Fruit fly (Drosophila melanogaster) whole organism, embryonic: ENCODE results near the gene prg.

ENCODE experiments used
- Asciz ChIP-seq: fragments of 200-800 bp; sonication (Bioruptor generic); optimal IDR thresholded peaks from 2 replicates; lab custom pipeline; 2017; ENCODE audit warnings: missing biosample characterization, mild to moderate bottlenecking, missing genetic modification characterization, missing genetic modification reagents
- B-H1 ChIP-seq: fragments of 200-800 bp; sonication (Bioruptor generic); IDR thresholded peaks from 3 replicates; pipeline ENCODE4 v1.3.6; 2022; ENCODE audit warnings: missing biosample characterization, missing genetic modification characterization
- C15 ChIP-seq: fragments of 200-800 bp; sonication (Bioruptor generic); IDR thresholded peaks from 3 replicates; pipeline ENCODE4 v1.3.6; 2022; ENCODE audit warnings: missing biosample characterization, missing genetic modification characterization
- CG10267 ChIP-seq: fragments of 200-800 bp; sonication (Bioruptor generic); optimal IDR thresholded peaks from 2 replicates; lab custom pipeline; 2018; ENCODE audit warnings: missing biosample characterization, mild to moderate bottlenecking, missing genetic modification characterization, moderate library complexity
- CG10274 ChIP-seq: fragments of 200-800 bp; sonication (Bioruptor generic); optimal IDR thresholded peaks from 3 replicates; lab custom pipeline; 2017; ENCODE audit warnings: missing biosample characterization, mild to moderate bottlenecking, missing genetic modification characterization
- CG12299 ChIP-seq: fragments of 200-800 bp; sonication (Bioruptor generic); optimal IDR thresholded peaks from 2 replicates; lab custom pipeline; 2018; ENCODE audit warnings: missing biosample characterization, mild to moderate bottlenecking, missing genetic modification characterization
- CG12391 ChIP-seq: fragments of 200-800 bp; sonication (Bioruptor generic); optimal IDR thresholded peaks from 3 replicates; lab custom pipeline; 2018; ENCODE audit warnings: missing biosample characterization, mild to moderate bottlenecking, missing genetic modification characterization, moderate library complexity
- CG14050 ChIP-seq: fragments of 200-800 bp; sonication (Bioruptor generic); IDR thresholded peaks from 3 replicates; pipeline ENCODE4 v1.3.6; 2022; ENCODE audit warnings: missing biosample characterization, missing genetic modification characterization
- CG15269 ChIP-seq: fragments of 200-800 bp; sonication (Bioruptor generic); optimal IDR thresholded peaks from 2 replicates; lab custom pipeline; 2018; ENCODE audit warnings: missing biosample characterization, mild to moderate bottlenecking, missing genetic modification characterization, moderate library complexity
- CG1647 ChIP-seq: fragments of 200-800 bp; sonication (Bioruptor generic); optimal IDR thresholded peaks from 3 replicates; lab custom pipeline; 2016; ENCODE audit warnings: missing biosample characterization, missing genetic modification characterization
- CG16863 ChIP-seq: fragments of 200-800 bp; sonication (Bioruptor generic); optimal IDR thresholded peaks from 3 replicates; lab custom pipeline; 2016; ENCODE audit warnings: missing biosample characterization, missing genetic modification characterization
- CG17385 ChIP-seq: fragments of 200-800 bp; sonication (Bioruptor generic); optimal IDR thresholded peaks from 3 replicates; lab custom pipeline; 2018; ENCODE audit warnings: missing biosample characterization, mild to moderate bottlenecking, missing genetic modification characterization
- CG18262 ChIP-seq: fragments of 200-800 bp; optimal IDR thresholded peaks from 3 replicates; lab custom pipeline; 2019; ENCODE audit warnings: missing biosample characterization, mild to moderate bottlenecking, missing genetic modification characterization, moderate library complexity
- CG31365 ChIP-seq: fragments of 200-800 bp; sonication (Bioruptor generic); optimal IDR thresholded peaks from 2 replicates; lab custom pipeline; 2018; ENCODE audit warnings: missing biosample characterization, mild to moderate bottlenecking, missing genetic modification characterization
- CG31388 ChIP-seq: fragments of 200-800 bp; sonication (Bioruptor generic); optimal IDR thresholded peaks from 2 replicates; lab custom pipeline; 2016; ENCODE audit warnings: missing biosample characterization, missing genetic modification characterization
- CG9797 ChIP-seq: fragments of 200-800 bp; sonication (Bioruptor generic); optimal IDR thresholded peaks from 3 replicates; lab custom pipeline; 2018; ENCODE audit warnings: missing biosample characterization, mild to moderate bottlenecking, missing genetic modification characterization
- CG9876 ChIP-seq: fragments of 200-800 bp; sonication (Bioruptor generic); optimal IDR thresholded peaks from 2 replicates; lab custom pipeline; 2016; ENCODE audit warnings: missing biosample characterization, missing genetic modification characterization
- Dek ChIP-seq: fragments of 200-800 bp; sonication (Bioruptor generic); optimal IDR thresholded peaks from 3 replicates; lab custom pipeline; 2019; ENCODE audit warnings: missing biosample characterization, mild to moderate bottlenecking, missing genetic modification characterization, moderate library complexity
- Dfd ChIP-seq, 2 experiments: fragments of >200 bp; optimal IDR thresholded peaks; 2 replicates each; lab custom pipeline; 2017; ENCODE audit warnings: missing biosample characterization in 2 of 2, missing genetic modification characterization in 2 of 2
- Ets65A ChIP-seq: fragments of 200-800 bp; sonication (Bioruptor generic); peaks from one replicate; lab custom pipeline; 2016; ENCODE audit warnings: missing biosample characterization, missing genetic modification characterization
- Fer3 ChIP-seq: fragments of 200-800 bp; sonication (Bioruptor generic); optimal IDR thresholded peaks from 2 replicates; lab custom pipeline; 2018; ENCODE audit warnings: missing biosample characterization, mild to moderate bottlenecking, missing genetic modification characterization, moderate library complexity
- HHEX ChIP-seq: fragments of 200-800 bp; sonication (Bioruptor generic); optimal IDR thresholded peaks from 3 replicates; lab custom pipeline; 2017; ENCODE audit warnings: missing biosample characterization, mild to moderate bottlenecking, missing genetic modification characterization, missing genetic modification reagents
- Jarid2 ChIP-seq: fragments of 200-800 bp; sonication (Bioruptor generic); optimal IDR thresholded peaks from 3 replicates; lab custom pipeline; 2017; ENCODE audit warnings: mild to moderate bottlenecking, missing biosample characterization, missing genetic modification reagents, missing genetic modification characterization
- Lpt ChIP-seq: fragments of >200 bp; optimal IDR thresholded peaks from 2 replicates; lab custom pipeline; 2018; ENCODE audit warnings: missing biosample characterization, missing genetic modification characterization
- MESR4 ChIP-seq: fragments of 200-800 bp; sonication (Bioruptor generic); optimal IDR thresholded peaks from 2 replicates; lab custom pipeline; 2018; ENCODE audit warnings: missing biosample characterization, mild to moderate bottlenecking, missing genetic modification characterization, moderate library complexity
- Mes4 ChIP-seq: fragments of 200-800 bp; sonication (Bioruptor generic); optimal IDR thresholded peaks from 2 replicates; lab custom pipeline; 2016; ENCODE audit warnings: missing biosample characterization, missing genetic modification characterization
- Oaz ChIP-seq: fragments of 200-800 bp; sonication (Bioruptor generic); IDR thresholded peaks from 2 replicates; pipeline ENCODE4 v1.3.6; 2022; ENCODE audit warnings: missing biosample characterization, missing genetic modification characterization
- Rx ChIP-seq: fragments of 200-800 bp; sonication (Bioruptor generic); IDR thresholded peaks from 2 replicates; pipeline ENCODE4 v1.3.6; 2022; ENCODE audit warnings: missing biosample characterization, missing genetic modification characterization
- Six4 ChIP-seq: fragments of 200-800 bp; sonication (Bioruptor generic); optimal IDR thresholded peaks from 2 replicates; lab custom pipeline; 2016; ENCODE audit warnings: missing biosample characterization, missing genetic modification characterization
- Xbp1 ChIP-seq: fragments of 200-800 bp; sonication (Bioruptor generic); optimal IDR thresholded peaks from 3 replicates; lab custom pipeline; 2016; ENCODE audit warnings: missing biosample characterization, mild to moderate bottlenecking, missing genetic modification characterization
- YL-1 ChIP-seq: fragments of 200-800 bp; sonication (Bioruptor generic); optimal IDR thresholded peaks from 3 replicates; lab custom pipeline; 2017; ENCODE audit warnings: missing biosample characterization, mild to moderate bottlenecking, missing genetic modification characterization
- da ChIP-seq: fragments of 200-800 bp; sonication (Bioruptor generic); optimal IDR thresholded peaks from 2 replicates; lab custom pipeline; 2016; ENCODE audit warnings: missing biosample characterization, missing genetic modification characterization
- dati ChIP-seq: fragments of 200-800 bp; sonication (Bioruptor generic); IDR thresholded peaks from 2 replicates; pipeline ENCODE4 v1.3.6; 2022; ENCODE audit warnings: missing biosample characterization, missing genetic modification characterization
- dmrt11E ChIP-seq: fragments of 200-800 bp; sonication (Bioruptor generic); optimal IDR thresholded peaks from 3 replicates; lab custom pipeline; 2018; ENCODE audit warnings: missing biosample characterization, mild to moderate bottlenecking, missing genetic modification characterization, moderate library complexity
- esg ChIP-seq: fragments of 200-800 bp; sonication (Bioruptor generic); conservative IDR thresholded peaks from 2 replicates; pipeline ENCODE4 v1.3.6; 2022; ENCODE audit warnings: missing biosample characterization, missing genetic modification characterization
- gce ChIP-seq: fragments of 200-800 bp; sonication (Bioruptor generic); IDR thresholded peaks from 3 replicates; pipeline ENCODE4 v1.3.6; 2022; ENCODE audit warnings: missing biosample characterization, missing genetic modification characterization
- hkb ChIP-seq, 2 experiments: fragments of 200-800 bp in 1 of 2; fragments of >200 bp in 1 of 2; sonication (Bioruptor generic) in 1 of 2; IDR thresholded peaks in 1 of 2; optimal IDR thresholded peaks in 1 of 2; 2 replicates each; pipeline versions ENCODE4 v1.3.6 to Lab custom; 2017 to 2022; ENCODE audit warnings: missing biosample characterization in 1 of 2, missing genetic modification characterization in 1 of 2
- inv ChIP-seq: fragments of 200-800 bp; sonication (Bioruptor generic); IDR thresholded peaks from 2 replicates; pipeline ENCODE4 v1.3.6; 2022; ENCODE audit warnings: missing biosample characterization, missing genetic modification characterization; ENCODE audit not compliant: partially characterized antibody
- ken ChIP-seq: fragments of 200-800 bp; sonication (Bioruptor generic); IDR thresholded peaks from 3 replicates; pipeline ENCODE4 v1.3.6; 2022; ENCODE audit warnings: missing biosample characterization, missing genetic modification characterization
- knrl ChIP-seq: fragments of 200-800 bp; sonication (Bioruptor generic); IDR thresholded peaks from 3 replicates; pipeline ENCODE4 v1.3.6; 2022; ENCODE audit warnings: missing biosample characterization, missing genetic modification characterization; ENCODE audit not compliant: partially characterized antibody
- lbe ChIP-seq: fragments of 200-800 bp; sonication (Bioruptor generic); optimal IDR thresholded peaks from 2 replicates; lab custom pipeline; 2016; ENCODE audit warnings: missing biosample characterization, mild to moderate bottlenecking, missing genetic modification characterization
- pan ChIP-seq, 4 experiments: fragments of >200 bp in 3 of 4; fragments of 200-800 bp in 1 of 4; sonication (Bioruptor generic) in 1 of 4; optimal IDR thresholded peaks in 3 of 4; IDR thresholded peaks in 1 of 4; 2 replicates each; pipeline versions ENCODE4 v1.3.6 to Lab custom; 2017 to 2022; ENCODE audit warnings: missing biosample characterization in 2 of 4, missing genetic modification characterization in 2 of 4, mixed read lengths in 1 of 4
- pb ChIP-seq: fragments of 200-800 bp; sonication (Bioruptor generic); optimal IDR thresholded peaks from 3 replicates; lab custom pipeline; 2016; ENCODE audit warnings: missing biosample characterization, missing genetic modification characterization
- peb ChIP-seq: fragments of 200-800 bp; sonication (Bioruptor generic); IDR thresholded peaks from 2 replicates; pipeline ENCODE4 v1.3.6; 2022; ENCODE audit warnings: missing biosample characterization, missing genetic modification characterization
- rib ChIP-seq: fragments of 200-800 bp; sonication (Bioruptor generic); IDR thresholded peaks from 2 replicates; pipeline ENCODE4 v1.3.6; 2022; ENCODE audit warnings: missing biosample characterization, missing genetic modification characterization
- ro ChIP-seq: fragments of 200-800 bp; sonication (Bioruptor generic); IDR thresholded peaks from 2 replicates; pipeline ENCODE4 v1.3.6; 2022; ENCODE audit warnings: missing biosample characterization, missing genetic modification characterization
- schlank ChIP-seq: fragments of 200-800 bp; sonication (Bioruptor generic); optimal IDR thresholded peaks from 2 replicates; lab custom pipeline; 2018; ENCODE audit warnings: missing biosample characterization, mild to moderate bottlenecking, missing genetic modification characterization
- so ChIP-seq: fragments of 200-800 bp; sonication (Bioruptor generic); IDR thresholded peaks from 3 replicates; pipeline ENCODE4 v1.3.6; 2022; ENCODE audit warnings: missing biosample characterization, missing genetic modification characterization
- tap ChIP-seq: fragments of 200-800 bp; optimal IDR thresholded peaks from 3 replicates; lab custom pipeline; 2019; ENCODE audit warnings: missing biosample characterization, mild to moderate bottlenecking, missing genetic modification characterization, moderate library complexity
- trem ChIP-seq: fragments of 200-800 bp; optimal IDR thresholded peaks from 3 replicates; lab custom pipeline; 2019; ENCODE audit warnings: missing biosample characterization, mild to moderate bottlenecking, missing genetic modification characterization, moderate library complexity
- zfh2 ChIP-seq: fragments of 200-800 bp; sonication (Bioruptor generic); optimal IDR thresholded peaks from 2 replicates; lab custom pipeline; 2016; ENCODE audit warnings: missing biosample characterization, missing genetic modification characterization

The prg gene

DNA sequence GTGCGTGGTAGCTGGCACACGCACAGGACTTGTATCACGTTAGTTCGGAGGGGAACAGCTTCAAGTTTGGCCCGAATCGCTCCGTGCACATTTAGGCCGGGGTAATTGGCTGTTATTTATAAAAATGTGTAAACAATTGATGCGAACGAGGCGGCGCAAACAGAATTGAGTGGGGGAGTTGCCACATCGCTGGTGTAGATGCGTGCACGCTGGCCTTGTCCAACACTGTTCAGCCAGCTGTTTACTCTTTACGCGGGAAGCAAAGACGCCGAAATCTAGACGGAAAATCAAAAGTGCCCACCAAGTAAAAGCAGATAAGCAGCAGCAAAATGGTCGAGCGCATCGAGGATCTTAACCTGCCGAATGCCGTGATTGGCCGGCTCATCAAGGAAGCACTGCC is 27.1 kb upstream of the prg start, which contains the start of the genes D12 and Chrac-14 (continued):
- no peak for TF ChIP-seq C15
- TF ChIP-seq CG15269 = no peak
- no peak for TF ChIP-seq CG9797 (GFP tag; lab: Kevin White, UChicago)
- TF ChIP-seq CG16863 (GFP tag; lab: Kevin White, UChicago) = no peak
- TF ChIP-seq gce (GFP tag; lab: Robert Waterston, UW) = no peak
- no peak for TF ChIP-seq peb (GFP tag; lab: Robert Waterston, UW)
- no peak for TF ChIP-seq Mes4 (GFP tag; lab: Kevin White, UChicago)
- TF ChIP-seq CG17385 (GFP tag; lab: Kevin White, UChicago) = no peak
- TF ChIP-seq CG10274 (GFP tag; lab: Kevin White, UChicago) = no peak
- TF ChIP-seq hkb (optimal IDR thresholded peaks at IDR 0.05; lab: Kevin White, UChicago) = no peak
- TF ChIP-seq hkb (GFP tag; IDR thresholded peaks at IDR 0.05; lab: Robert Waterston, UW) = no peak
- no peak for TF ChIP-seq schlank (tag; lab: Kevin White, UChicago)
- no peak for TF ChIP-seq CG31365 (tag; lab: Kevin White, UChicago)
- TF ChIP-seq tap = no peak
- no peak for TF ChIP-seq CG12299 (tag; lab: Kevin White, UChicago)
- TF ChIP-seq Lpt = no peak
- TF ChIP-seq CG14050 (GFP tag; lab: Robert Waterston, UW) = no peak
- TF ChIP-seq pb (GFP tag; lab: Kevin White, UChicago) = no peak
- TF ChIP-seq Dfd (GFP tag; optimal IDR thresholded peaks at IDR 0.05; lab: Kevin White, UChicago) = no peak
- TF ChIP-seq esg = no peak
- peak; percentile 23 for TF ChIP-seq Xbp1 (GFP tag; lab: Kevin White, UChicago)
- peak; percentile 56; the same call in 1 of the 3 replicates for TF ChIP-seq ken
- no peak for TF ChIP-seq Six4 (GFP tag; lab: Kevin White, UChicago)
- no peak for TF ChIP-seq CG9876 (GFP tag; lab: Kevin White, UChicago)
- peak; percentile 45 for TF ChIP-seq YL-1 (GFP tag; lab: Kevin White, UChicago)
- no peak for TF ChIP-seq dmrt11E (tag; lab: Kevin White, UChicago)
- TF ChIP-seq MESR4 (GFP tag; lab: Kevin White, UChicago) = peak; percentile 42
- no peak for TF ChIP-seq Asciz
- TF ChIP-seq Ets65A (GFP tag; lab: Kevin White, UChicago) = no peak
- no peak for TF ChIP-seq da
- no peak for TF ChIP-seq CG18262 (tag; lab: Kevin White, UChicago)
- TF ChIP-seq lbe (GFP tag; lab: Kevin White, UChicago) = no peak
- no peak for TF ChIP-seq inv (GFP tag; lab: Robert Waterston, UW)
- no peak for TF ChIP-seq Dek (tag; lab: Kevin White, UChicago)
- no peak for TF ChIP-seq Oaz
- TF ChIP-seq ro (GFP tag; lab: Robert Waterston, UW) = no peak
- TF ChIP-seq pan (optimal IDR thresholded peaks at IDR 0.05; lab: Kevin White, UChicago) = no peak
- TF ChIP-seq pan (GFP tag; optimal IDR thresholded peaks at IDR 0.05 in 1 of 2, IDR thresholded peaks at IDR 0.05 in 1 of 2) = no peak
- TF ChIP-seq so (GFP tag; lab: Robert Waterston, UW) = no peak
- peak; percentile 14 for TF ChIP-seq zfh2 (GFP tag; lab: Kevin White, UChicago)
- TF ChIP-seq Jarid2 (GFP tag; lab: Kevin White, UChicago) = no peak
- TF ChIP-seq Fer3 = no peak
- no peak for TF ChIP-seq dati
- no peak for TF ChIP-seq knrl (GFP tag; lab: Robert Waterston, UW)
- peak; percentile 93 for TF ChIP-seq CG10267 (tag; lab: Kevin White, UChicago)
- TF ChIP-seq CG12391 (tag; lab: Kevin White, UChicago) = no peak
- TF ChIP-seq B-H1 (GFP tag; lab: Robert Waterston, UW) = no peak; the same call in 2 of the 3 replicates
- no peak for TF ChIP-seq rib
- no peak for TF ChIP-seq CG1647 (GFP tag; lab: Kevin White, UChicago)
- no peak for TF ChIP-seq HHEX (GFP tag; lab: Kevin White, UChicago)
- peak; percentile 49 for TF ChIP-seq trem (tag; lab: Kevin White, UChicago)
- 0 out of 2 replicates have a peak, but pooled peaks have one; percentile 2 for TF ChIP-seq Rx (GFP tag; lab: Robert Waterston, UW)
- TF ChIP-seq CG31388 = no peak
